Fruit fly (Drosophila melanogaster): ENCODE measurements around the gene CG33286.

DNA sequence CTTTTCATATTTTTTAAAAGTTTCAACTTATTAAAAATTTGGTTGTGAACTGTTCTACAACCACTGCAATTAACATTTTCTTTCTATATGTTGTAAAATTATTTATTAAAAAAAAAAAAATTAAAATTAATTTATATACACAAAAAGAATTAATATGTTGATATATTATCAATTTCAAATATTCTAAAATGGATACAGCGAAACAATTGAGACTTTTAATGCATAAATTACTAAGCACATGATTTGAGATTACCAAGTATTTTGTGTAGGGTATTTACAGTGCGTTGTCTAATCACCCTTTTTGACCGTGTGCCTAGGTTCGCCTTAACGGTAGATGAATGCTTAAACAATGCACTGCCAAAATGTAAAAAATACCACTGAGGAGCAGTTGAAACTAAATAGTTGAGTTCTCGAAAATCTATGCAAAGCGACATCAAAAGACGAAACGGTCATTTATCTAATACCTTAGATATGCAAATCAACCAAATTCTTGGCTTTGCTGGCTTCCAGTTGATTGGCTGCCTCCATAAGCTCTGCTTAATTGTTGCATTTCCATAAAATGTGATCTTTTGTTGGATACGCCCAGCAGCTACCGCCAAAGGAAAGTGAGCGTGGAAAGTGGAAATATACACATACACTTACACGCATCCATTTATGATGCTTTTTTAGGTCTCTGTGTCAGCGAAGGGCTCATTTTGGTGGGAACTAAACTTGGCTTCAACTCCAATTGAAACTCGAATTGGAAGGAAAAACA, 2.6 kb upstream of the CG33286 start:
- TF ChIP-seq lola (GFP tag; optimal IDR thresholded peaks at IDR 0.05) (no peak), pan (optimal IDR thresholded peaks at IDR 0.05) (no peak), OdsH (GFP tag; optimal IDR thresholded peaks at IDR 0.05) (no peak), fru (GFP tag; optimal IDR thresholded peaks at IDR 0.05) (no peak), CG9705 (GFP tag; optimal IDR thresholded peaks at IDR 0.05) (no peak), rgr (GFP tag; optimal IDR thresholded peaks at IDR 0.05) (no peak), br (GFP tag; optimal IDR thresholded peaks at IDR 0.05) (no peak), psq (GFP tag; optimal IDR thresholded peaks at IDR 0.05) (no peak), h (GFP tag; optimal IDR thresholded peaks at IDR 0.05) (no peak), Dfd (GFP tag; optimal IDR thresholded peaks at IDR 0.05) (no peak), dl (GFP tag; optimal IDR thresholded peaks at IDR 0.05; ENCODE audit: insufficient read depth in 1 of 2, partially characterized antibody in 2 of 2) (no peak), Myc (optimal IDR thresholded peaks at IDR 0.05) (no peak)

All from whole organism, wandering third instar larva.